Fruit fly (Drosophila melanogaster) whole organism, prepupa: Measurements from ENCODE around the gene CG13917.

ENCODE experiments used
- Blimp-1 ChIP-seq: fragments of 200-800 bp; sonication (Bioruptor generic); optimal IDR thresholded peaks from 3 replicates; lab custom pipeline; 2017; ENCODE audit warnings: missing biosample characterization, missing genetic modification characterization, mild to moderate bottlenecking, moderate library complexity, missing genetic modification reagents
- CG10631 ChIP-seq: fragments of 200-800 bp; sonication (Bioruptor generic); optimal IDR thresholded peaks from 2 replicates; lab custom pipeline; 2016; ENCODE audit warnings: missing biosample characterization, missing genetic modification characterization
- CG10669 ChIP-seq: fragments of 200-800 bp; sonication (Bioruptor generic); optimal IDR thresholded peaks from 3 replicates; lab custom pipeline; 2018; ENCODE audit warnings: missing biosample characterization, mild to moderate bottlenecking, missing genetic modification characterization, moderate library complexity
- CG11294 ChIP-seq: fragments of 200-800 bp; sonication (Bioruptor generic); IDR thresholded peaks from 2 replicates; pipeline ENCODE4 v1.3.6; 2022; ENCODE audit warnings: missing biosample characterization, missing genetic modification characterization
- CG11762 ChIP-seq: fragments of 200-800 bp; sonication (Bioruptor generic); optimal IDR thresholded peaks from 3 replicates; lab custom pipeline; 2016; ENCODE audit warnings: missing biosample characterization, missing genetic modification characterization; ENCODE audit not compliant: insufficient read depth
- CG11902 ChIP-seq: fragments of 200-800 bp; sonication (Bioruptor generic); optimal IDR thresholded peaks from 3 replicates; lab custom pipeline; 2016; ENCODE audit warnings: missing biosample characterization, missing genetic modification characterization
- CG1621 ChIP-seq: fragments of 200-800 bp; sonication (Bioruptor generic); optimal IDR thresholded peaks from 3 replicates; lab custom pipeline; 2018; ENCODE audit warnings: missing biosample characterization, mild to moderate bottlenecking, missing genetic modification characterization
- CG16779 ChIP-seq: fragments of 200-800 bp; sonication (Bioruptor generic); optimal IDR thresholded peaks from 3 replicates; lab custom pipeline; 2017; ENCODE audit warnings: missing biosample characterization, mild to moderate bottlenecking, missing genetic modification characterization
- CG31627 ChIP-seq: fragments of 200-800 bp; sonication (Bioruptor generic); optimal IDR thresholded peaks from 3 replicates; lab custom pipeline; 2016; ENCODE audit warnings: missing biosample characterization, missing genetic modification characterization
- CG4318 ChIP-seq: fragments of 200-800 bp; sonication (Bioruptor generic); optimal IDR thresholded peaks from 3 replicates; lab custom pipeline; 2017; ENCODE audit warnings: missing biosample characterization, mild to moderate bottlenecking, missing genetic modification characterization
- CG6163 ChIP-seq: fragments of 200-800 bp; sonication (Bioruptor generic); IDR thresholded peaks from 3 replicates; pipeline ENCODE4 v1.3.6; 2022; ENCODE audit warnings: missing biosample characterization, missing genetic modification characterization
- CG6276 ChIP-seq: fragments of 200-800 bp; sonication (Bioruptor generic); optimal IDR thresholded peaks from 2 replicates; lab custom pipeline; 2017; ENCODE audit warnings: missing biosample characterization, mild to moderate bottlenecking, missing genetic modification characterization
- CG6792 ChIP-seq: fragments of 200-800 bp; sonication (Bioruptor generic); optimal IDR thresholded peaks from 3 replicates; lab custom pipeline; 2016; ENCODE audit warnings: missing biosample characterization, missing genetic modification characterization
- CG6808 ChIP-seq: fragments of 200-800 bp; sonication (Bioruptor generic); optimal IDR thresholded peaks from 3 replicates; lab custom pipeline; 2017; ENCODE audit warnings: missing biosample characterization, missing genetic modification characterization, mild to moderate bottlenecking, moderate library complexity, missing genetic modification reagents
- CG6854 ChIP-seq: fragments of 200-800 bp; sonication (Bioruptor generic); optimal IDR thresholded peaks from 2 replicates; lab custom pipeline; 2017; ENCODE audit warnings: missing biosample characterization, mild to moderate bottlenecking, missing genetic modification characterization
- CG7368 ChIP-seq: fragments of 200-800 bp; sonication (Bioruptor generic); optimal IDR thresholded peaks from 3 replicates; lab custom pipeline; 2016; ENCODE audit warnings: missing biosample characterization, missing genetic modification characterization
- CG8119 ChIP-seq: fragments of 200-800 bp; sonication (Bioruptor generic); IDR thresholded peaks from 3 replicates; pipeline ENCODE4 v1.3.6; 2022; ENCODE audit warnings: missing biosample characterization, missing genetic modification characterization
- CG8319 ChIP-seq: fragments of 200-800 bp; sonication (Bioruptor generic); optimal IDR thresholded peaks from 3 replicates; lab custom pipeline; 2016; ENCODE audit warnings: missing biosample characterization, missing genetic modification characterization
- CG9139 ChIP-seq: fragments of 200-800 bp; sonication (Bioruptor generic); optimal IDR thresholded peaks from 3 replicates; lab custom pipeline; 2017; ENCODE audit warnings: missing biosample characterization, mild to moderate bottlenecking, missing genetic modification characterization
- Eip75B ChIP-seq: fragments of 200-800 bp; sonication (Bioruptor generic); optimal IDR thresholded peaks from 3 replicates; lab custom pipeline; 2016; ENCODE audit warnings: missing biosample characterization, missing genetic modification characterization
- Eip78C ChIP-seq: fragments of 200-800 bp; sonication (Bioruptor generic); peaks from one replicate; lab custom pipeline; 2016; ENCODE audit warnings: missing biosample characterization, missing genetic modification characterization
- Eip93F ChIP-seq: fragments of 200-800 bp; sonication (Bioruptor generic); optimal IDR thresholded peaks from 2 replicates; lab custom pipeline; 2016; ENCODE audit warnings: missing biosample characterization, mild to moderate bottlenecking, missing genetic modification characterization
- Ets96B ChIP-seq: fragments of 200-800 bp; optimal IDR thresholded peaks from 2 replicates; lab custom pipeline; 2019; ENCODE audit warnings: missing biosample characterization, mild to moderate bottlenecking, missing genetic modification characterization, moderate library complexity
- Gug ChIP-seq: fragments of 200-800 bp; sonication (Bioruptor generic); IDR thresholded peaks from 2 replicates; pipeline ENCODE4 v1.3.6; 2022; ENCODE audit warnings: missing biosample characterization, missing genetic modification characterization
- Hr39 ChIP-seq: fragments of 200-800 bp; sonication (Bioruptor generic); optimal IDR thresholded peaks from 2 replicates; lab custom pipeline; 2016; ENCODE audit warnings: missing biosample characterization, missing genetic modification characterization
- Lpt ChIP-seq: fragments of 200-800 bp; sonication (Bioruptor generic); optimal IDR thresholded peaks from 3 replicates; lab custom pipeline; 2016; ENCODE audit warnings: missing biosample characterization, missing genetic modification characterization
- Met ChIP-seq: fragments of 200-800 bp; sonication (Bioruptor generic); optimal IDR thresholded peaks from 3 replicates; lab custom pipeline; 2016; ENCODE audit warnings: missing biosample characterization, missing genetic modification characterization
- OdsH ChIP-seq: fragments of 200-800 bp; sonication (Bioruptor generic); optimal IDR thresholded peaks from 3 replicates; lab custom pipeline; 2016; ENCODE audit warnings: missing biosample characterization, missing genetic modification characterization
- Smox ChIP-seq: fragments of 200-800 bp; sonication (Bioruptor generic); optimal IDR thresholded peaks from 3 replicates; lab custom pipeline; 2016; ENCODE audit warnings: missing biosample characterization, missing genetic modification characterization
- Sox102F ChIP-seq: fragments of 200-800 bp; sonication (Bioruptor generic); optimal IDR thresholded peaks from 2 replicates; lab custom pipeline; 2016; ENCODE audit warnings: missing biosample characterization, mild to moderate bottlenecking, missing genetic modification characterization
- Sox15 ChIP-seq: fragments of 200-800 bp; sonication (Bioruptor generic); optimal IDR thresholded peaks from 3 replicates; lab custom pipeline; 2016; ENCODE audit warnings: missing biosample characterization, missing genetic modification characterization
- achi ChIP-seq: fragments of 200-800 bp; sonication (Bioruptor generic); optimal IDR thresholded peaks from 3 replicates; lab custom pipeline; 2016; ENCODE audit warnings: missing biosample characterization, missing genetic modification characterization
- acj6 ChIP-seq: fragments of 200-800 bp; sonication (Bioruptor generic); optimal IDR thresholded peaks from 3 replicates; lab custom pipeline; 2016; ENCODE audit warnings: missing biosample characterization, missing genetic modification characterization
- dsx ChIP-seq: fragments of 200-800 bp; optimal IDR thresholded peaks from 3 replicates; lab custom pipeline; 2019; ENCODE audit warnings: missing biosample characterization, mild to moderate bottlenecking, missing genetic modification characterization, moderate library complexity; ENCODE audit not compliant: poor library complexity, severe bottlenecking
- esn ChIP-seq: fragments of 200-800 bp; sonication (Bioruptor generic); optimal IDR thresholded peaks from 2 replicates; lab custom pipeline; 2016; ENCODE audit warnings: missing biosample characterization, mild to moderate bottlenecking, missing genetic modification characterization, moderate library complexity
- fd59A ChIP-seq: fragments of 200-800 bp; sonication (Bioruptor generic); optimal IDR thresholded peaks from 2 replicates; lab custom pipeline; 2017; ENCODE audit warnings: missing biosample characterization, mild to moderate bottlenecking, missing genetic modification characterization, missing genetic modification reagents
- fd85E ChIP-seq: fragments of 200-800 bp; sonication (Bioruptor generic); optimal IDR thresholded peaks from 3 replicates; lab custom pipeline; 2016; ENCODE audit warnings: missing biosample characterization, missing genetic modification characterization
- lz ChIP-seq: fragments of 200-800 bp; sonication (Bioruptor generic); optimal IDR thresholded peaks from 3 replicates; lab custom pipeline; 2016; ENCODE audit warnings: missing biosample characterization, missing genetic modification characterization
- net ChIP-seq: fragments of 200-800 bp; sonication (Bioruptor generic); optimal IDR thresholded peaks from 3 replicates; lab custom pipeline; 2016; ENCODE audit warnings: missing biosample characterization, missing genetic modification characterization
- pdm3 ChIP-seq: fragments of 200-800 bp; sonication (Bioruptor generic); optimal IDR thresholded peaks from 3 replicates; lab custom pipeline; 2016; ENCODE audit warnings: missing biosample characterization, missing genetic modification characterization
- salr ChIP-seq, 2 experiments: fragments of 200-800 bp; sonication (Bioruptor generic); optimal IDR thresholded peaks; 3 replicates each; lab custom pipeline; 2016 to 2018; ENCODE audit warnings: missing biosample characterization in 2 of 2, missing genetic modification characterization in 2 of 2, mild to moderate bottlenecking in 1 of 2
- spab ChIP-seq: fragments of 200-800 bp; sonication (Bioruptor generic); optimal IDR thresholded peaks from 2 replicates; lab custom pipeline; 2017; ENCODE audit warnings: missing biosample characterization, mild to moderate bottlenecking, missing genetic modification characterization, missing genetic modification reagents
- ss ChIP-seq, 2 experiments: fragments of 200-800 bp; sonication (Bioruptor generic); optimal IDR thresholded peaks; 2 replicates in 1 of 2; 3 replicates in 1 of 2; lab custom pipeline; 2017 to 2018; ENCODE audit warnings: mild to moderate bottlenecking in 2 of 2, missing biosample characterization in 2 of 2, missing genetic modification characterization in 2 of 2, moderate library complexity in 1 of 2
- svp ChIP-seq: fragments of 200-800 bp; sonication (Bioruptor generic); peaks from one replicate; lab custom pipeline; 2016; ENCODE audit warnings: missing biosample characterization, missing genetic modification characterization
- topi ChIP-seq: fragments of 200-800 bp; sonication (Bioruptor generic); optimal IDR thresholded peaks from 3 replicates; lab custom pipeline; 2016; ENCODE audit warnings: missing biosample characterization, missing genetic modification characterization

The CG13917 gene

dm6 chr3L:1602064-1602832, 25.7 kb downstream of the CG13917 start, which contains the start of gene CG12104 (continued):
- TF ChIP-seq net (GFP tag; lab: Kevin White, UChicago) (no peak), CG9139 (GFP tag; lab: Kevin White, UChicago) (no peak), CG6163 (GFP tag; lab: Robert Waterston, UW) (0 out of 3 replicates have a peak, but pooled peaks have one; percentile 24), CG6276 (GFP tag; lab: Kevin White, UChicago) (no peak)

dm6 chr3L:1602833-1603128, 26.3 kb downstream of the CG13917 start, which contains the start of the genes CG18170 and CG33791:
CG18170 (plus strand) TSS chr3L:1602954.
CG33791 (plus strand) TSS chr3L:1602954.
- TF ChIP-seq Ets96B (tag; lab: Kevin White, UChicago) (no peak), esn (no peak), CG8319 (GFP tag; lab: Kevin White, UChicago) (no peak), Smox (GFP tag; lab: Kevin White, UChicago) (no peak), Sox102F (GFP tag; lab: Kevin White, UChicago) (no peak), CG8119 (GFP tag; lab: Robert Waterston, UW) (no peak), salr (GFP tag; optimal IDR thresholded peaks at IDR 0.05; lab: Kevin White, UChicago) (no peak), CG9139 (GFP tag; lab: Kevin White, UChicago) (no peak), Hr39 (GFP tag; lab: Kevin White, UChicago) (no peak), ss (GFP tag; optimal IDR thresholded peaks at IDR 0.05; lab: Kevin White, UChicago) (no peak), fd59A (GFP tag; lab: Kevin White, UChicago) (no peak)

dm6 chr3L:1609611-1610010, 33.1 kb downstream of the CG13917 start:
- peak; percentile 77 for TF ChIP-seq Eip78C (GFP tag; lab: Kevin White, UChicago)
- TF ChIP-seq Blimp-1 (GFP tag; lab: Kevin White, UChicago), result no peak
- TF ChIP-seq Eip75B, result no peak
- TF ChIP-seq Lpt (GFP tag; lab: Kevin White, UChicago), result peak; percentile 23
- TF ChIP-seq Hr39 (GFP tag; lab: Kevin White, UChicago), result no peak
- peak; percentile 38 for TF ChIP-seq dsx (GFP tag; lab: Kevin White, UChicago)
- peak; percentile 19 for TF ChIP-seq CG10631
- no peak for TF ChIP-seq OdsH
- peak; percentile 52 for TF ChIP-seq svp (GFP tag; lab: Kevin White, UChicago)
- TF ChIP-seq CG6163 (GFP tag; lab: Robert Waterston, UW), result no peak
- no peak for TF ChIP-seq salr (GFP tag; optimal IDR thresholded peaks at IDR 0.05; lab: Kevin White, UChicago)
- no peak for TF ChIP-seq CG31627 (GFP tag; lab: Kevin White, UChicago)
- TF ChIP-seq pdm3 (GFP tag; lab: Kevin White, UChicago), result no peak
- no peak for TF ChIP-seq CG4318 (GFP tag; lab: Kevin White, UChicago)
- TF ChIP-seq Sox15 (GFP tag; lab: Kevin White, UChicago), result no peak
- no peak for TF ChIP-seq lz (GFP tag; lab: Kevin White, UChicago)
- TF ChIP-seq CG9139 (GFP tag; lab: Kevin White, UChicago), result no peak
- peak; percentile 28; the same call in 1 of the 3 replicates for TF ChIP-seq CG8119 (GFP tag; lab: Robert Waterston, UW)
- TF ChIP-seq Ets96B (tag; lab: Kevin White, UChicago), result no peak
- TF ChIP-seq CG11902, result no peak
- no peak for TF ChIP-seq CG6854 (GFP tag; lab: Kevin White, UChicago)
- no peak for TF ChIP-seq CG7368 (GFP tag; lab: Kevin White, UChicago)
- TF ChIP-seq CG10669 (GFP tag; lab: Kevin White, UChicago), result no peak
- TF ChIP-seq acj6 (GFP tag; lab: Kevin White, UChicago), result peak; percentile 11
- TF ChIP-seq achi (GFP tag; lab: Kevin White, UChicago), result peak; percentile 20
- no peak for TF ChIP-seq spab (GFP tag; lab: Kevin White, UChicago)
- TF ChIP-seq net (GFP tag; lab: Kevin White, UChicago), result peak; percentile 21
- TF ChIP-seq Eip93F (GFP tag; lab: Kevin White, UChicago), result no peak
- no peak for TF ChIP-seq CG16779
- no peak for TF ChIP-seq Met (GFP tag; lab: Kevin White, UChicago)
- no peak for TF ChIP-seq topi (GFP tag; lab: Kevin White, UChicago)
- no peak for TF ChIP-seq CG11762
- no peak for TF ChIP-seq CG6792 (GFP tag; lab: Kevin White, UChicago)
- TF ChIP-seq CG6276 (GFP tag; lab: Kevin White, UChicago), result no peak
- no peak for TF ChIP-seq fd85E (GFP tag; lab: Kevin White, UChicago)
- TF ChIP-seq Gug (GFP tag; lab: Robert Waterston, UW), result peak; percentile 19; the same call in 1 of the 2 replicates
- no peak for TF ChIP-seq CG1621
- TF ChIP-seq CG11294 (GFP tag; lab: Robert Waterston, UW), result no peak; the same call in 1 of the 2 replicates
- TF ChIP-seq CG6808 (GFP tag; lab: Kevin White, UChicago), result no peak
